Fruit fly (Drosophila melanogaster) S2 (cell line): Measurements from ENCODE around the gene CG15035.

Experiments
- CG8478 ChIP-seq: fragments of >200 bp; optimal IDR thresholded peaks from 2 replicates; lab custom pipeline; 2018
- CTCF ChIP-seq, 2 experiments: fragments of >200 bp; optimal IDR thresholded peaks; 2 replicates each; lab custom pipeline; 2018

CG15035 gene

dm6 chrX:7382890-7383289 lies 20.1 kb downstream of the CG15035 start, which contains the start of gene CG42781:
Gene CG42781, minus strand, starts transcription at chrX:7382990.
- TF ChIP-seq CG8478 (lab: Kevin White, UChicago), result no peak

- TF ChIP-seq CTCF (optimal IDR thresholded peaks at IDR 0.05; lab: Kevin White, UChicago), result no peak
- no peak for TF ChIP-seq CG8478 (lab: Kevin White, UChicago)
Observed at dm6 chrX:7379569-7379968, 23.4 kb downstream of the CG15035 start.

- TF ChIP-seq CG8478 (lab: Kevin White, UChicago) (no peak), CTCF (optimal IDR thresholded peaks at IDR 0.05; lab: Kevin White, UChicago) (no peak)
Observed at dm6 chrX:7377840-7378239, 25.1 kb downstream of the CG15035 start, which contains the start of gene CheA7a. Gene CheA7a, plus strand, starts transcription at chrX:7378140.

- TF ChIP-seq CG8478 (lab: Kevin White, UChicago) (no peak), CTCF (optimal IDR thresholded peaks at IDR 0.05; lab: Kevin White, UChicago) (no peak)
Observed at dm6 chrX:7372475-7372874, 30.5 kb downstream of the CG15035 start.

- TF ChIP-seq CG8478 (lab: Kevin White, UChicago), result no peak
- no peak for TF ChIP-seq CTCF (optimal IDR thresholded peaks at IDR 0.05; lab: Kevin White, UChicago)
Observed at dm6 chrX:7368361-7368760, 34.6 kb downstream of the CG15035 start.

dm6 chrX:7358496-7358895 lies 44.5 kb downstream of the CG15035 start, which contains the start of gene CG1999:
Gene CG1999, plus strand, starts transcription at chrX:7358796.
- TF ChIP-seq CG8478 (lab: Kevin White, UChicago) (no peak), CTCF (optimal IDR thresholded peaks at IDR 0.05; lab: Kevin White, UChicago) (no peak)
